Worm (Caenorhabditis elegans): ENCODE data around the gene C41C4.9.

- TF ChIP-seq him-1 (tag; optimal IDR thresholded peaks at IDR 0.05) (no peak), dao-5 (tag; optimal IDR thresholded peaks at IDR 0.05) (no peak)
These were observed 8.1 kb upstream of the C41C4.9 start for ce11 chrII:8099212-8099784.

Data from whole organism, L4/young adult.